Fruit fly (Drosophila melanogaster): ENCODE data around the gene tal-2A.

DNA sequence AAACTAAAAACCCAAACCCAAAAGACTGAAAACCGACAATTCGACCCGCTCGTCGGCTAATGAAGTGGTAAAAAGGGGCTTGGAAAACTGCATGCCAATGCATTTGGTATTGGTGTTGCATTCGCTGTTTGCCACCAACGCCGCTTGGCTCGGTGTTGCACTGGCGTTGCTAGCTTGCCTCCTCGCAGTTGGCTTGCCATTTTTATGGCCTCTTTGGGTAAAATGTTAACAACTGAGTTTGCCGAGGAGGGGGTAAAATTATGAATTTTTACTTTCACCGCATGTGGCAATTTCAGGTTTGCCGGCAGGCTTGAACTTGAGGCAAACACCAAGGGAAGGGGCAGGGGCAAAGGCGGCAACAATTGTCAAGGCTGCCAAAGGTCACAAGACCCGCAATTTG is 24.2 kb upstream of the tal-2A start:
- TF ChIP-seq CG5204 (GFP tag; optimal IDR thresholded peaks at IDR 0.05) = no peak
- no peak for TF ChIP-seq CG7101 (tag; optimal IDR thresholded peaks at IDR 0.05)
- no peak for TF ChIP-seq pad (GFP tag; optimal IDR thresholded peaks at IDR 0.05)
- no peak for TF ChIP-seq CG7045 (GFP tag; optimal IDR thresholded peaks at IDR 0.05)
- no peak for TF ChIP-seq CG1620 (GFP tag; optimal IDR thresholded peaks at IDR 0.05)
- no peak for TF ChIP-seq bab1 (GFP tag; optimal IDR thresholded peaks at IDR 0.05)
- TF ChIP-seq kay (GFP tag; ENCODE audit: borderline replicate concordance) = no peak
- no peak for TF ChIP-seq CG33017 (tag; optimal IDR thresholded peaks at IDR 0.05)
- TF ChIP-seq CG12768 (GFP tag; optimal IDR thresholded peaks at IDR 0.05) = no peak
- TF ChIP-seq Hr96 (GFP tag; optimal IDR thresholded peaks at IDR 0.05) = no peak
- no peak for TF ChIP-seq CG14711 (tag; optimal IDR thresholded peaks at IDR 0.05)

Data from whole organism, adult.